Worm (Caenorhabditis elegans): ENCODE results near the gene igeg-2.

DNA sequence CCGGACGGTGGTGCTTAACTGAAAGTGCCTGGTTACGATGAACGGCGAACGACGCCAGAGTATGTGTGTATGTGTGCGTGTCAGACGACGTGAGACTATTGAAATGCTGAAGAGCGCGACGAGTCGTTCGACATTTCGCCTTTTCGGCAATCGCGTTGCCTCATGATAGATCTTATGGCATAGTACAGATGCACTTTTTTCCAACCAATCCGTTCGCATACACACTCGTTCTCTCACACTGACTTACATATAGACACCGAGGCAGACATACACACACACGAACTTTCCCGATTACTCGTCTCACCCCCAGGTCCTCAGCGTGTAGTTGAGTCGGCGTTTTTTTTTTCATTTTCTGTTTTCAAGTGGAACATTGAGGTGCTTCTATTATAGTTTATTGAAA lies 32.3 kb upstream of the igeg-2 start:
- no peak for TF ChIP-seq lin-39 (tag; optimal IDR thresholded peaks at IDR 0.05)
- no peak for TF ChIP-seq nhr-10 (tag; optimal IDR thresholded peaks at IDR 0.05)
- TF ChIP-seq unc-62 (GFP tag; optimal IDR thresholded peaks at IDR 0.05), result no peak
- peak; percentile 77 for TF ChIP-seq F13H6.1 (tag; optimal IDR thresholded peaks at IDR 0.05)
- no peak for TF ChIP-seq ztf-4 (tag; optimal IDR thresholded peaks at IDR 0.05)
- TF ChIP-seq dmd-4 (tag; optimal IDR thresholded peaks at IDR 0.05), result no peak
- TF ChIP-seq zag-1 (tag; optimal IDR thresholded peaks at IDR 0.05), result no peak
- TF ChIP-seq snpc-4 (tag; optimal IDR thresholded peaks at IDR 0.05), result no peak

All from whole organism, L2 larva.